Worm (Caenorhabditis elegans) whole organism, late embryonic: Measurements from ENCODE around the gene C15F1.8.

ENCODE experiments used
- C08G9.2 ChIP-seq: sonication (generic microtip); optimal IDR thresholded peaks from 2 replicates; lab custom pipeline; 2016; ENCODE audit warnings: mild to moderate bottlenecking, missing genetic modification characterization, moderate library complexity, missing compliant biosample characterization
- C38D4.7 ChIP-seq: fragments of 200-800 bp; sonication (Bioruptor generic); optimal IDR thresholded peaks from 2 replicates; lab custom pipeline; 2018; ENCODE audit warnings: mild to moderate bottlenecking, missing genetic modification characterization, moderate library complexity, missing compliant biosample characterization
- F13H6.1 ChIP-seq: sonication (generic microtip); optimal IDR thresholded peaks from 2 replicates; lab custom pipeline; 2016; ENCODE audit warnings: missing genetic modification characterization, missing compliant biosample characterization
- K02D7.2 ChIP-seq: sonication (generic microtip); optimal IDR thresholded peaks from 2 replicates; lab custom pipeline; 2017; ENCODE audit warnings: mild to moderate bottlenecking, missing genetic modification characterization, missing compliant biosample characterization
- K09A11.1 ChIP-seq: sonication (generic microtip); optimal IDR thresholded peaks from 2 replicates; lab custom pipeline; 2017; ENCODE audit warnings: antibody characterized with exemption, mild to moderate bottlenecking, missing genetic modification characterization, missing compliant biosample characterization; ENCODE audit not compliant: insufficient read depth
- T23F11.4 ChIP-seq: fragments of 200-800 bp; sonication (Bioruptor generic); optimal IDR thresholded peaks from 2 replicates; lab custom pipeline; 2018; ENCODE audit warnings: mild to moderate bottlenecking, missing genetic modification characterization, missing compliant biosample characterization
- Y22D7AL.16 ChIP-seq: sonication (generic microtip); optimal IDR thresholded peaks from 2 replicates; lab custom pipeline; 2016; ENCODE audit warnings: missing genetic modification characterization, missing compliant biosample characterization
- ahr-1 ChIP-seq: sonication (generic microtip); optimal IDR thresholded peaks from 2 replicates; lab custom pipeline; 2016; ENCODE audit warnings: missing genetic modification characterization, missing compliant biosample characterization
- ceh-18 ChIP-seq: sonication (generic microtip); optimal IDR thresholded peaks from 2 replicates; lab custom pipeline; 2016; ENCODE audit warnings: missing genetic modification characterization, missing compliant biosample characterization
- ceh-19 ChIP-seq: fragments of 200-800 bp; sonication (Bioruptor generic); optimal IDR thresholded peaks from 2 replicates; lab custom pipeline; 2018; ENCODE audit warnings: mild to moderate bottlenecking, missing genetic modification characterization, missing compliant biosample characterization
- ceh-2 ChIP-seq: sonication (generic microtip); optimal IDR thresholded peaks from 2 replicates; lab custom pipeline; 2016; ENCODE audit warnings: missing genotype, missing genetic modification characterization, missing compliant biosample characterization
- ceh-31 ChIP-seq: sonication (generic microtip); optimal IDR thresholded peaks from 2 replicates; lab custom pipeline; 2016; ENCODE audit warnings: missing genetic modification characterization, missing compliant biosample characterization
- ceh-34 ChIP-seq: sonication (generic microtip); optimal IDR thresholded peaks from 2 replicates; lab custom pipeline; 2016; ENCODE audit warnings: mild to moderate bottlenecking, missing genetic modification characterization, missing compliant biosample characterization
- ceh-45 ChIP-seq: fragments of 200-800 bp; sonication (Bioruptor generic); IDR thresholded peaks from 2 replicates; pipeline ENCODE4 v1.3.6; 2022; ENCODE audit warnings: missing genetic modification reagents, missing genetic modification characterization, missing compliant biosample characterization
- ceh-48 ChIP-seq: sonication (generic microtip); optimal IDR thresholded peaks from 2 replicates; lab custom pipeline; 2016; ENCODE audit warnings: missing genetic modification characterization, inconsistent platforms, missing compliant biosample characterization
- ceh-6 ChIP-seq: fragments of 200-800 bp; sonication (Bioruptor generic); optimal IDR thresholded peaks from 2 replicates; lab custom pipeline; 2018; ENCODE audit warnings: mild to moderate bottlenecking, missing genetic modification characterization, missing compliant biosample characterization
- ceh-9 ChIP-seq: sonication (generic microtip); optimal IDR thresholded peaks from 2 replicates; lab custom pipeline; 2016; ENCODE audit warnings: mild to moderate bottlenecking, missing genetic modification characterization, inconsistent platforms, missing compliant biosample characterization
- che-1 ChIP-seq: sonication (generic microtip); optimal IDR thresholded peaks from 2 replicates; lab custom pipeline; 2016; ENCODE audit warnings: mild to moderate bottlenecking, missing genetic modification characterization, missing compliant biosample characterization
- dmd-4 ChIP-seq: sonication (generic microtip); optimal IDR thresholded peaks from 2 replicates; lab custom pipeline; 2016; ENCODE audit warnings: borderline replicate concordance, missing genetic modification characterization, missing compliant biosample characterization
- dve-1 ChIP-seq: sonication (generic microtip); optimal IDR thresholded peaks from 2 replicates; lab custom pipeline; 2017; ENCODE audit warnings: antibody characterized with exemption, mild to moderate bottlenecking, missing genetic modification characterization, missing compliant biosample characterization
- elt-2 ChIP-seq: sonication (generic microtip); optimal IDR thresholded peaks from 2 replicates; lab custom pipeline; 2016; ENCODE audit warnings: missing genetic modification reagents, missing genetic modification characterization, missing compliant biosample characterization
- elt-4 ChIP-seq: sonication (generic microtip); optimal IDR thresholded peaks from 2 replicates; lab custom pipeline; 2016; ENCODE audit warnings: missing genetic modification characterization, missing compliant biosample characterization
- eyg-1 ChIP-seq: sonication (generic microtip); optimal IDR thresholded peaks from 2 replicates; lab custom pipeline; 2016; ENCODE audit warnings: missing genotype, missing genetic modification characterization, missing compliant biosample characterization
- fax-1 ChIP-seq: sonication (generic microtip); optimal IDR thresholded peaks from 2 replicates; lab custom pipeline; 2016; ENCODE audit warnings: missing genotype, missing genetic modification characterization, missing compliant biosample characterization
- fkh-6 ChIP-seq: sonication (generic microtip); optimal IDR thresholded peaks from 2 replicates; lab custom pipeline; 2016; ENCODE audit warnings: missing genetic modification characterization, missing compliant biosample characterization
- gmeb-2 ChIP-seq: sonication (generic microtip); optimal IDR thresholded peaks from 2 replicates; lab custom pipeline; 2016; ENCODE audit warnings: missing genetic modification characterization, inconsistent platforms, missing compliant biosample characterization
- hlh-13 ChIP-seq: fragments of 200-800 bp; sonication (Bioruptor generic); optimal IDR thresholded peaks from 2 replicates; lab custom pipeline; 2018; ENCODE audit warnings: mild to moderate bottlenecking, missing genetic modification characterization, missing compliant biosample characterization
- hlh-15 ChIP-seq: sonication (generic microtip); optimal IDR thresholded peaks from 2 replicates; lab custom pipeline; 2016; ENCODE audit warnings: missing genetic modification characterization, missing compliant biosample characterization
- hlh-6 ChIP-seq: sonication (generic microtip); optimal IDR thresholded peaks from 2 replicates; lab custom pipeline; 2016; ENCODE audit warnings: missing genotype, missing genetic modification characterization, missing compliant biosample characterization
- lin-11 ChIP-seq: fragments of 200-800 bp; sonication (Bioruptor generic); optimal IDR thresholded peaks from 2 replicates; lab custom pipeline; 2018; ENCODE audit warnings: mild to moderate bottlenecking, missing genetic modification characterization, missing compliant biosample characterization
- madf-2 ChIP-seq: sonication (generic microtip); optimal IDR thresholded peaks from 2 replicates; lab custom pipeline; 2017; ENCODE audit warnings: missing genetic modification characterization, missing compliant biosample characterization
- mec-3 ChIP-seq: sonication (generic microtip); optimal IDR thresholded peaks from 2 replicates; lab custom pipeline; 2016; ENCODE audit warnings: borderline replicate concordance, missing genetic modification characterization, missing compliant biosample characterization
- nhr-232 ChIP-seq: sonication (generic microtip); optimal IDR thresholded peaks from 2 replicates; lab custom pipeline; 2016; ENCODE audit warnings: missing genetic modification characterization, missing compliant biosample characterization
- npax-4 ChIP-seq: sonication (generic microtip); optimal IDR thresholded peaks from 2 replicates; lab custom pipeline; 2016; ENCODE audit warnings: missing genetic modification characterization, missing compliant biosample characterization
- pat-9 ChIP-seq: fragments of 200-800 bp; sonication (Bioruptor generic); optimal IDR thresholded peaks from 2 replicates; lab custom pipeline; 2018; ENCODE audit warnings: mild to moderate bottlenecking, missing genetic modification characterization, moderate library complexity, missing compliant biosample characterization
- pha-2 ChIP-seq: sonication (generic microtip); optimal IDR thresholded peaks from 2 replicates; lab custom pipeline; 2017; ENCODE audit warnings: mild to moderate bottlenecking, missing genetic modification characterization, missing compliant biosample characterization
- ref-2 ChIP-seq: sonication (generic microtip); optimal IDR thresholded peaks from 2 replicates; lab custom pipeline; 2016; ENCODE audit warnings: missing genetic modification characterization, missing compliant biosample characterization
- rnt-1 ChIP-seq: sonication (generic microtip); optimal IDR thresholded peaks from 2 replicates; lab custom pipeline; 2016; ENCODE audit warnings: missing genetic modification characterization, missing compliant biosample characterization
- sdc-2 ChIP-seq: sonication (generic microtip); optimal IDR thresholded peaks from 2 replicates; lab custom pipeline; 2016; ENCODE audit warnings: missing genotype, missing genetic modification characterization, missing compliant biosample characterization
- sox-2 ChIP-seq: fragments of 200-800 bp; sonication (Bioruptor generic); IDR thresholded peaks from 2 replicates; pipeline ENCODE4 v1.3.6; 2022; ENCODE audit warnings: missing genetic modification reagents, missing genetic modification characterization, missing compliant biosample characterization
- sox-4 ChIP-seq: sonication (generic microtip); optimal IDR thresholded peaks from 2 replicates; lab custom pipeline; 2017; ENCODE audit warnings: mild to moderate bottlenecking, missing genetic modification characterization, inconsistent platforms, missing compliant biosample characterization
- syd-9 ChIP-seq: sonication (generic microtip); optimal IDR thresholded peaks from 2 replicates; lab custom pipeline; 2016; ENCODE audit warnings: mild to moderate bottlenecking, missing genetic modification characterization, moderate library complexity, missing compliant biosample characterization
- tbx-2 ChIP-seq: sonication (generic microtip); optimal IDR thresholded peaks from 2 replicates; lab custom pipeline; 2016; ENCODE audit warnings: missing genetic modification characterization, missing compliant biosample characterization
- tbx-7 ChIP-seq: sonication (generic microtip); optimal IDR thresholded peaks from 2 replicates; lab custom pipeline; 2016; ENCODE audit warnings: missing genotype, missing genetic modification characterization, missing compliant biosample characterization
- ttx-3 ChIP-seq: sonication (generic microtip); optimal IDR thresholded peaks from 2 replicates; lab custom pipeline; 2016; ENCODE audit warnings: missing genetic modification reagents, missing genetic modification characterization, missing compliant biosample characterization
- unc-3 ChIP-seq, 2 experiments: fragments of 200-800 bp in 1 of 2; sonication (Bioruptor generic) in 1 of 2; sonication (generic microtip) in 1 of 2; conservative IDR thresholded peaks in 1 of 2; optimal IDR thresholded peaks in 1 of 2; 2 replicates each; pipeline versions ENCODE4 v1.3.6 to Lab custom; 2016 to 2022; ENCODE audit warnings: missing compliant biosample characterization in 2 of 2, missing genetic modification characterization in 2 of 2, missing genetic modification reagents in 1 of 2
- unc-86 ChIP-seq: sonication (generic microtip); optimal IDR thresholded peaks from 2 replicates; lab custom pipeline; 2016; ENCODE audit warnings: missing genetic modification characterization, missing compliant biosample characterization
- zip-5 ChIP-seq: sonication (generic microtip); optimal IDR thresholded peaks from 2 replicates; lab custom pipeline; 2016; ENCODE audit warnings: missing genetic modification characterization, missing compliant biosample characterization
- ztf-16 ChIP-seq: sonication (generic microtip); optimal IDR thresholded peaks from 2 replicates; lab custom pipeline; 2017; ENCODE audit warnings: missing genetic modification characterization, missing compliant biosample characterization

Gene C15F1.8

DNA sequence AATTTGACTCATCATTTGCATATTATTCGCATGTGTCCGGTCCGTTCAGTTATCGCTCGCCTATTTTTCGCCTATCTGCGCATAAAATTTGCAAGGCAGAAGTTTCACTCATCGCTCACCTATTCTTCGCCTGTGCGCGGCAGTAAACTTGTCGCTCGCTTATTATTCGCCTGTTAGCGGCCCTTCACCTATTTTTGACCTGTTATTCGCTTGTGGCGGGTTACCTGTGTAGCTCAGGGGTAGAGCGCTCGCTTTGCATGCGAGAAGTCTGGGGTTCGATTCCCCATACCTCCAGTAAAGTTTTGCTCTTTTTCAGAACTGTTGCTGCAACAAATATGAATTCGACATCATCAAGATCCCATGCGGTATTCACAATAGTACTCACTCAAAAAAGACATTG is 23.8 kb upstream of the C15F1.8 start:
- peak; percentile 50 for TF ChIP-seq ceh-2 (tag; lab: Kevin White, UChicago)
- peak; percentile 41 for TF ChIP-seq ceh-9 (tag; lab: Kevin White, UChicago)
- peak; percentile 62 for TF ChIP-seq fax-1 (tag; lab: Kevin White, UChicago)
- TF ChIP-seq zip-5 (tag; lab: Kevin White, UChicago): peak; percentile 37
- peak; percentile 66 for TF ChIP-seq hlh-15 (tag; lab: Kevin White, UChicago)
- peak; percentile 50 for TF ChIP-seq rnt-1 (tag; lab: Kevin White, UChicago)
- TF ChIP-seq eyg-1 (tag; lab: Kevin White, UChicago): peak; percentile 68
- peak; percentile 59 for TF ChIP-seq ceh-48 (tag; lab: Kevin White, UChicago)
- peak; percentile 33 for TF ChIP-seq dve-1 (tag; lab: Kevin White, UChicago)
- TF ChIP-seq T23F11.4 (GFP tag; lab: Kevin White, UChicago): peak; percentile 72
- TF ChIP-seq gmeb-2 (tag; lab: Kevin White, UChicago): peak; percentile 84
- TF ChIP-seq madf-2 (tag; lab: Kevin White, UChicago): peak; percentile 78
- peak; percentile 75 for TF ChIP-seq fkh-6
- TF ChIP-seq nhr-232 (tag; lab: Kevin White, UChicago): peak; percentile 77
- peak; percentile 15 for TF ChIP-seq tbx-7 (tag; lab: Kevin White, UChicago)
- peak; percentile 63 for TF ChIP-seq ztf-16 (tag; lab: Kevin White, UChicago)
- TF ChIP-seq sox-2 (GFP tag; lab: Robert Waterston, UW): peak; percentile 74
- TF ChIP-seq K09A11.1 (tag; lab: Kevin White, UChicago): peak; percentile 22
- TF ChIP-seq Y22D7AL.16 (tag; lab: Kevin White, UChicago): peak; percentile 70
- peak; percentile 73; the same call in 1 of the 2 replicates for TF ChIP-seq ceh-45 (GFP tag; lab: Robert Waterston, UW)
- peak; percentile 85 for TF ChIP-seq pha-2 (tag; lab: Kevin White, UChicago)
- peak; percentile 72 for TF ChIP-seq ref-2 (tag; lab: Kevin White, UChicago)
- peak; percentile 70 for TF ChIP-seq K02D7.2
- peak; percentile 87 for TF ChIP-seq hlh-6 (tag; lab: Kevin White, UChicago)
- peak; percentile 75 for TF ChIP-seq lin-11 (tag; lab: Kevin White, UChicago)
- peak; percentile 34 for TF ChIP-seq ahr-1
- TF ChIP-seq npax-4 (tag; lab: Kevin White, UChicago): peak; percentile 26
- peak; percentile 84 for TF ChIP-seq pat-9 (tag; lab: Kevin White, UChicago)
- peak; percentile 62 for TF ChIP-seq syd-9 (tag; lab: Kevin White, UChicago)
- TF ChIP-seq che-1 (tag; lab: Kevin White, UChicago): peak; percentile 85
- TF ChIP-seq ceh-6 (GFP tag; lab: Kevin White, UChicago): peak; percentile 87
- TF ChIP-seq C38D4.7: peak; percentile 78
- TF ChIP-seq elt-4 (tag; lab: Kevin White, UChicago): peak; percentile 30
- TF ChIP-seq F13H6.1 (tag; lab: Kevin White, UChicago): peak; percentile 41
- TF ChIP-seq ceh-34 (tag; lab: Kevin White, UChicago): peak; percentile 34
- TF ChIP-seq ttx-3: peak; percentile 70
- peak; percentile 28 for TF ChIP-seq ceh-18 (tag; lab: Kevin White, UChicago)
- TF ChIP-seq unc-3 (GFP tag; conservative IDR thresholded peaks at IDR 0.05; lab: Robert Waterston, UW): peak; percentile 76
- TF ChIP-seq unc-3 (tag; optimal IDR thresholded peaks at IDR 0.05; lab: Kevin White, UChicago): peak; percentile 7
- peak; percentile 72 for TF ChIP-seq hlh-13
- TF ChIP-seq dmd-4 (tag; lab: Kevin White, UChicago): peak; percentile 65
- peak; percentile 72 for TF ChIP-seq sox-4 (tag; lab: Kevin White, UChicago)
- TF ChIP-seq ceh-31 (tag; lab: Kevin White, UChicago): peak; percentile 21
- peak; percentile 18 for TF ChIP-seq mec-3 (tag; lab: Kevin White, UChicago)
- peak; percentile 74 for TF ChIP-seq sdc-2 (tag; lab: Kevin White, UChicago)
- TF ChIP-seq unc-86: peak; percentile 68
- peak; percentile 42 for TF ChIP-seq C08G9.2 (tag; lab: Kevin White, UChicago)
- TF ChIP-seq elt-2 (tag; lab: Kevin White, UChicago): peak; percentile 84
- peak; percentile 87 for TF ChIP-seq ceh-19 (GFP tag; lab: Kevin White, UChicago)
- peak; percentile 50 for TF ChIP-seq tbx-2 (tag; lab: Kevin White, UChicago)
